Fruit fly (Drosophila melanogaster): ENCODE measurements around the gene Lint-O.
A peak's percentile ranks its signal among the peaks of the same experiment; 100 is the strongest.

The Lint-O gene

dm6 chrX:2726420-2726819 lies 27.9 kb downstream of the Lint-O start, which contains the start of gene vilya:
vilya (plus strand) TSS chrX:2726678.
- TF ChIP-seq CG15710 (tag; optimal IDR thresholded peaks at IDR 0.05) (no peak), rn (GFP tag; IDR thresholded peaks at IDR 0.05) (no peak), CG17806 (tag; optimal IDR thresholded peaks at IDR 0.05) (no peak), D1 (tag; optimal IDR thresholded peaks at IDR 0.05) (no peak), CG32121 (GFP tag; IDR thresholded peaks at IDR 0.05) (no peak), CG34367 (tag; optimal IDR thresholded peaks at IDR 0.05) (no peak), gl (tag; optimal IDR thresholded peaks at IDR 0.05) (no peak), CG4496 (GFP tag; IDR thresholded peaks at IDR 0.05) (no peak), EcR (GFP tag; optimal IDR thresholded peaks at IDR 0.05) (no peak), CG12605 (GFP tag; IDR thresholded peaks at IDR 0.05) (no peak), fd96Ca (GFP tag; IDR thresholded peaks at IDR 0.05) (no peak), Ets98B (GFP tag; IDR thresholded peaks at IDR 0.05) (no peak)

DNA sequence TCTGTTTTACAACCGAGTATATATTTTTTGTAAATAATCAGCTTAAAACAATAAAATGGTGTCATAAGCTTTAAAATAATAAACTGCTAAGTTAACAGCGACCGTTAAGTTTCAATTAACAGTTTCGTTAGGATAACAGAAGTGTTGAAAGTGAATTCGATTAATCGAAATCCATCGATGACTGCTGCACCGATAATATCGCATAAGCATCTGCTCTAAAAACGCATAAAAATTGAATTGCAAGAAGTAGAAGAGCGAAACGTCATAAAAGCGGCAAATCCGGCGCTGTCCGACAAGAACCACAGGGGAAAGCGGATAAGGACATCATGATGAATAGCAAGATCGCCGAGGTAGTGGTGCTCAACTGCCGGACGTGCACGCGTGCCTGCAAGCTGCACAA lies 29.0 kb downstream of the Lint-O start, which contains the start of gene dwg:
dwg (plus strand) TSS at position 193 of the 400 bp plus-strand sequence.
- TF ChIP-seq Pif1A (GFP tag; optimal IDR thresholded peaks at IDR 0.05), result no peak
- TF ChIP-seq CG8159 (tag; optimal IDR thresholded peaks at IDR 0.05), result no peak
- TF ChIP-seq fd96Ca (GFP tag; IDR thresholded peaks at IDR 0.05), result no peak
- no peak for TF ChIP-seq CG4496 (GFP tag; IDR thresholded peaks at IDR 0.05)
- no peak for TF ChIP-seq CG15710 (tag; optimal IDR thresholded peaks at IDR 0.05)
- no peak for TF ChIP-seq CG17806 (tag; optimal IDR thresholded peaks at IDR 0.05)

DNA sequence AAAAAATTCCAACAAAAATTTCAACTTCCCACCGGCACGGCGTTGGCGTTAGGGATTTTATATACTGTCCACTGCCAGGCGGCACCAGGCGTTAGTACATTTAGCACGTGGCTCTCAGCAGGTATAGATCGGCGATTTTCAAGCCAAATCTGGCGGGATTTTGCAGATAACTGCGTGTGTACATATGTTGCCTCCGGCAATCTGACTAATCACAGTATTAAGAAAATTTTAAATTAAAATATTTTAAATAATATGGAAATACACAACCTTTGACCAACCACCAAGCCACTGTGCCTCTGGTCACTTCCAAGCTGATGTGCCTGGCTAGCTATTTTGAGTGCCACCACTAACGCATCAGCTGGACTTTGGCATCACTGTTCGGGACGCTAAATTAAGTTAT lies 33.6 kb downstream of the Lint-O start, which contains the start of the genes ttm50 and CG2712:
ttm50 (minus strand) TSS at position 64 of the 400 bp plus-strand sequence.
CG2712 (plus strand) TSS at position 343 of the 400 bp plus-strand sequence.
- TF ChIP-seq fd96Ca (GFP tag; IDR thresholded peaks at IDR 0.05), result peak; percentile 52; the same call in 1 of the 3 replicates
- peak; percentile 61; the same call in 2 of the 3 replicates for TF ChIP-seq CG4496 (GFP tag; IDR thresholded peaks at IDR 0.05)
- TF ChIP-seq CG8159 (tag; optimal IDR thresholded peaks at IDR 0.05), result peak; percentile 61
- TF ChIP-seq CG17806 (tag; optimal IDR thresholded peaks at IDR 0.05), result peak; percentile 19
- TF ChIP-seq CG9948 (tag; optimal IDR thresholded peaks at IDR 0.05), result peak; percentile 16
- peak; percentile 40 for TF ChIP-seq CG34367 (tag; optimal IDR thresholded peaks at IDR 0.05)
- no peak for TF ChIP-seq rn (GFP tag; IDR thresholded peaks at IDR 0.05)
- peak; percentile 59 for TF ChIP-seq CG15710 (tag; optimal IDR thresholded peaks at IDR 0.05)
- TF ChIP-seq Pif1A (GFP tag; optimal IDR thresholded peaks at IDR 0.05), result no peak

- TF ChIP-seq EcR (GFP tag; optimal IDR thresholded peaks at IDR 0.05) (no peak), CG4496 (GFP tag; IDR thresholded peaks at IDR 0.05) (0 out of 3 replicates have a peak, but pooled peaks have one; percentile 24)
Observed at dm6 chrX:2738663-2739062, 40.2 kb downstream of the Lint-O start, which contains the start of gene crm. crm (minus strand) TSS chrX:2738773.

dm6 chrX:2740084-2740483 lies 41.6 kb downstream of the Lint-O start, which contains the start of gene kirre:
kirre (plus strand) TSS chrX:2740384.
- no peak for TF ChIP-seq CG10348 (GFP tag; IDR thresholded peaks at IDR 0.05)
- TF ChIP-seq CG14655 (GFP tag; optimal IDR thresholded peaks at IDR 0.05), result no peak
- TF ChIP-seq gl (tag; optimal IDR thresholded peaks at IDR 0.05), result no peak
- TF ChIP-seq Pif1A (GFP tag; optimal IDR thresholded peaks at IDR 0.05), result no peak
- no peak for TF ChIP-seq CG8159 (tag; optimal IDR thresholded peaks at IDR 0.05)
- TF ChIP-seq CG34367 (tag; optimal IDR thresholded peaks at IDR 0.05), result no peak
- no peak for TF ChIP-seq CG9948 (tag; optimal IDR thresholded peaks at IDR 0.05)
- no peak for TF ChIP-seq CG32121 (GFP tag; IDR thresholded peaks at IDR 0.05)
- no peak for TF ChIP-seq CG4496 (GFP tag; IDR thresholded peaks at IDR 0.05)
- TF ChIP-seq Snoo (tag; optimal IDR thresholded peaks at IDR 0.05), result no peak
- TF ChIP-seq Pif1B (GFP tag; optimal IDR thresholded peaks at IDR 0.05), result no peak
- no peak for TF ChIP-seq CG15710 (tag; optimal IDR thresholded peaks at IDR 0.05)
- no peak for TF ChIP-seq D1 (tag; optimal IDR thresholded peaks at IDR 0.05)
- TF ChIP-seq CG13204 (GFP tag; optimal IDR thresholded peaks at IDR 0.05), result no peak
- TF ChIP-seq CG17806 (tag; optimal IDR thresholded peaks at IDR 0.05), result no peak
- no peak for TF ChIP-seq fd96Ca (GFP tag; IDR thresholded peaks at IDR 0.05)

DNA sequence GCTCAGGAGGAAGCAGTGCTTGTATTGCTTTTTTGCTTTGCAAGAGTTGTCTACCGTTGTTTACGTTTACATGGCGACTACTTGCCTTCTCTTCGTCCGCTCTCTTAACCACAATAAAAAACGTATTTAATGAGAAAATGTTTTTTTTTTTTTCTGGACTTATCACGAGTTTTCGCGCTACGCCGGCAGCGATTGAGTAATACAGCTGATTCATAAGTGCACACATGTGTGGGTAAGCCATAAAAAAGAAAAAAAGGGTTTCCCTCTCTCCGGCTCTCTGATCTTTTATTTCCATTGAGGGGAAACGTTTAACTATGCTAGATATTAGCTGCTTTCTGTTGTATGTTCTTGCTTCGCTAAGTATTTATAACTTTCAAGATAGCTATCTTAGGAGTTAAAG lies 43.6 kb downstream of the Lint-O start:
- TF ChIP-seq Pif1B (GFP tag; optimal IDR thresholded peaks at IDR 0.05) (peak; percentile 55), CG9948 (tag; optimal IDR thresholded peaks at IDR 0.05) (peak; percentile 8), D1 (tag; optimal IDR thresholded peaks at IDR 0.05) (no peak), fd96Ca (GFP tag; IDR thresholded peaks at IDR 0.05) (no peak), gl (tag; optimal IDR thresholded peaks at IDR 0.05) (peak; percentile 65), CG12605 (GFP tag; IDR thresholded peaks at IDR 0.05) (peak; percentile 85), Pif1A (GFP tag; optimal IDR thresholded peaks at IDR 0.05) (peak; percentile 50), CG32121 (GFP tag; IDR thresholded peaks at IDR 0.05) (peak; percentile 45; the same call in 1 of the 2 replicates), CG8159 (tag; optimal IDR thresholded peaks at IDR 0.05) (peak; percentile 12), CG13204 (GFP tag; optimal IDR thresholded peaks at IDR 0.05) (no peak), Ets98B (GFP tag; IDR thresholded peaks at IDR 0.05) (peak; percentile 62; the same call in 1 of the 2 replicates), CG14655 (GFP tag; optimal IDR thresholded peaks at IDR 0.05) (no peak), CG34367 (tag; optimal IDR thresholded peaks at IDR 0.05) (peak; percentile 30), rn (GFP tag; IDR thresholded peaks at IDR 0.05) (no peak), CG8301 (tag; optimal IDR thresholded peaks at IDR 0.05) (peak; percentile 3), CG10348 (GFP tag; IDR thresholded peaks at IDR 0.05) (no peak), CG4496 (GFP tag; IDR thresholded peaks at IDR 0.05) (peak; percentile 59; the same call in 2 of the 3 replicates), CG17806 (tag; optimal IDR thresholded peaks at IDR 0.05) (no peak), EcR (GFP tag; optimal IDR thresholded peaks at IDR 0.05) (no peak), CG15710 (tag; optimal IDR thresholded peaks at IDR 0.05) (peak; percentile 41), Snoo (tag; optimal IDR thresholded peaks at IDR 0.05) (no peak)
